Fruit fly (Drosophila melanogaster) whole organism, wandering third instar larva: ENCODE results near the gene Acp32CD.
A peak's percentile ranks its signal among the peaks of the same experiment; 100 is the strongest.

Experiments
- Abd-B ChIP-seq: fragments of >200 bp; optimal IDR thresholded peaks from 2 replicates; lab custom pipeline; 2017; ENCODE audit warnings: missing biosample characterization, missing genetic modification characterization
- CG32264 ChIP-seq: fragments of 200-800 bp; sonication (Bioruptor generic); optimal IDR thresholded peaks from 2 replicates; lab custom pipeline; 2016; ENCODE audit warnings: missing biosample characterization, missing genetic modification characterization
- CG9705 ChIP-seq: fragments of 200-800 bp; sonication (Bioruptor generic); optimal IDR thresholded peaks from 2 replicates; lab custom pipeline; 2018; ENCODE audit warnings: missing biosample characterization, mild to moderate bottlenecking, missing genetic modification characterization
- CrebA ChIP-seq: fragments of 200-800 bp; sonication (Bioruptor generic); optimal IDR thresholded peaks from 2 replicates; lab custom pipeline; 2016; ENCODE audit warnings: missing biosample characterization, mild to moderate bottlenecking, missing genetic modification characterization, borderline replicate concordance
- Dfd ChIP-seq: fragments of >200 bp; optimal IDR thresholded peaks from 2 replicates; lab custom pipeline; 2017; ENCODE audit warnings: missing biosample characterization, missing genetic modification characterization
- Dif ChIP-seq: fragments of 200-275, 200-300 bp; sonication (Bioruptor generic); optimal IDR thresholded peaks from 2 replicates; lab custom pipeline; 2018; ENCODE audit warnings: missing biosample characterization, missing genetic modification characterization; ENCODE audit not compliant: partially characterized antibody
- HLH106 ChIP-seq: fragments of 200-800 bp; optimal IDR thresholded peaks from 3 replicates; lab custom pipeline; 2019; ENCODE audit warnings: missing biosample characterization, mild to moderate bottlenecking, missing genetic modification characterization, moderate library complexity
- Hr78 ChIP-seq: fragments of >200 bp; optimal IDR thresholded peaks from 2 replicates; lab custom pipeline; 2017; ENCODE audit warnings: missing biosample characterization, missing genetic modification characterization
- Hr83 ChIP-seq: fragments of 200-300 bp; sonication (Bioruptor generic); optimal IDR thresholded peaks from 2 replicates; lab custom pipeline; 2016; ENCODE audit warnings: missing biosample characterization, mild to moderate bottlenecking, missing genetic modification characterization, moderate library complexity; ENCODE audit not compliant: poor library complexity, severe bottlenecking
- Mio ChIP-seq: sonication (Bioruptor generic); optimal IDR thresholded peaks from 2 replicates; lab custom pipeline; 2016; ENCODE audit warnings: missing biosample characterization, missing genetic modification characterization
- Myc ChIP-seq: fragments of >200 bp; optimal IDR thresholded peaks from 2 replicates; lab custom pipeline; 2017
- OdsH ChIP-seq: fragments of 200-800 bp; sonication (Bioruptor generic); optimal IDR thresholded peaks from 2 replicates; lab custom pipeline; 2016; ENCODE audit warnings: missing biosample characterization, mild to moderate bottlenecking, missing genetic modification characterization
- Sp1 ChIP-seq: fragments of 200-800 bp; sonication (Bioruptor generic); optimal IDR thresholded peaks from 3 replicates; lab custom pipeline; 2019; ENCODE audit warnings: missing biosample characterization, mild to moderate bottlenecking, missing genetic modification characterization, moderate library complexity
- Vsx2 ChIP-seq: fragments of 200-300, 225-300 bp; sonication (Bioruptor generic); optimal IDR thresholded peaks from 2 replicates; lab custom pipeline; 2018; ENCODE audit warnings: missing biosample characterization, missing genetic modification characterization; ENCODE audit not compliant: partially characterized antibody
- br ChIP-seq: fragments of 200-800 bp; sonication (Bioruptor generic); optimal IDR thresholded peaks from 2 replicates; lab custom pipeline; 2016; ENCODE audit warnings: missing biosample characterization, missing genetic modification characterization
- brk ChIP-seq: fragments of 200-800 bp; sonication (Bioruptor generic); optimal IDR thresholded peaks from 2 replicates; lab custom pipeline; 2016; ENCODE audit warnings: missing biosample characterization, mild to moderate bottlenecking, missing genetic modification characterization
- dl ChIP-seq, 2 experiments: fragments of 175-275, 200-275 bp in 1 of 2; fragments of 200-275 bp in 1 of 2; sonication (Bioruptor generic); optimal IDR thresholded peaks; lab custom pipeline; 2018; ENCODE audit warnings: mild to moderate bottlenecking in 2 of 2, missing biosample characterization in 2 of 2, missing genetic modification characterization in 2 of 2, moderate library complexity in 2 of 2; ENCODE audit not compliant: partially characterized antibody in 2 of 2, insufficient read depth in 1 of 2
- dmrt93B ChIP-seq: fragments of 200-800 bp; sonication (Bioruptor generic); optimal IDR thresholded peaks from 2 replicates; lab custom pipeline; 2018; ENCODE audit warnings: missing biosample characterization, mild to moderate bottlenecking, missing genetic modification characterization
- dsf ChIP-seq: sonication (Bioruptor generic); optimal IDR thresholded peaks from 2 replicates; lab custom pipeline; 2016; ENCODE audit warnings: missing biosample characterization, missing genetic modification characterization, borderline replicate concordance
- ey ChIP-seq: fragments of 200-800 bp; sonication (Bioruptor generic); optimal IDR thresholded peaks from 2 replicates; lab custom pipeline; 2016; ENCODE audit warnings: missing biosample characterization, missing genetic modification characterization
- foxo ChIP-seq, 2 experiments: fragments of 200-800 bp; sonication (Bioruptor generic); optimal IDR thresholded peaks; 2 replicates in 1 of 2; 3 replicates in 1 of 2; lab custom pipeline; 2016 to 2017; ENCODE audit warnings: missing biosample characterization in 2 of 2, missing genetic modification characterization in 2 of 2
- fru ChIP-seq: fragments of 200-800 bp; sonication (Bioruptor generic); optimal IDR thresholded peaks from 3 replicates; lab custom pipeline; 2016; ENCODE audit warnings: missing biosample characterization, mild to moderate bottlenecking, missing genetic modification characterization
- h ChIP-seq: fragments of 200-800 bp; sonication (Bioruptor generic); optimal IDR thresholded peaks from 3 replicates; lab custom pipeline; 2016; ENCODE audit warnings: missing biosample characterization, mild to moderate bottlenecking, missing genetic modification characterization
- jim ChIP-seq: fragments of 175-275, 200-325 bp; sonication (Bioruptor generic); optimal IDR thresholded peaks from 2 replicates; lab custom pipeline; 2016; ENCODE audit warnings: missing biosample characterization, mild to moderate bottlenecking, missing genetic modification characterization
- lola ChIP-seq: fragments of >200 bp; optimal IDR thresholded peaks from 2 replicates; lab custom pipeline; 2017; ENCODE audit warnings: missing biosample characterization, missing genetic modification characterization
- pan ChIP-seq: fragments of >200 bp; optimal IDR thresholded peaks from 2 replicates; lab custom pipeline; 2017
- psq ChIP-seq: fragments of 200-800 bp; sonication (Bioruptor generic); optimal IDR thresholded peaks from 3 replicates; lab custom pipeline; 2017; ENCODE audit warnings: missing biosample characterization, mild to moderate bottlenecking, missing genetic modification characterization, moderate library complexity
- rgr ChIP-seq: fragments of 200-800 bp; sonication (Bioruptor generic); optimal IDR thresholded peaks from 3 replicates; lab custom pipeline; 2016; ENCODE audit warnings: missing biosample characterization, mild to moderate bottlenecking, missing genetic modification characterization
- sage ChIP-seq: fragments of 200-800 bp; sonication (Bioruptor generic); optimal IDR thresholded peaks from 2 replicates; lab custom pipeline; 2016; ENCODE audit warnings: missing biosample characterization, mild to moderate bottlenecking, missing genetic modification characterization
- sv ChIP-seq: fragments of 200-800 bp; sonication (Bioruptor generic); optimal IDR thresholded peaks from 3 replicates; lab custom pipeline; 2016; ENCODE audit warnings: missing biosample characterization, missing genetic modification characterization
- tai ChIP-seq: sonication (Bioruptor generic); optimal IDR thresholded peaks from 2 replicates; lab custom pipeline; 2016; ENCODE audit warnings: missing biosample characterization, missing genetic modification characterization
- usp ChIP-seq: fragments of >200 bp; optimal IDR thresholded peaks from 2 replicates; lab custom pipeline; 2017; ENCODE audit warnings: missing biosample characterization, missing genetic modification characterization
- woc ChIP-seq: sonication (Bioruptor generic); optimal IDR thresholded peaks from 2 replicates; lab custom pipeline; 2016; ENCODE audit warnings: missing biosample characterization, mild to moderate bottlenecking, missing genetic modification characterization

The Acp32CD gene

DNA sequence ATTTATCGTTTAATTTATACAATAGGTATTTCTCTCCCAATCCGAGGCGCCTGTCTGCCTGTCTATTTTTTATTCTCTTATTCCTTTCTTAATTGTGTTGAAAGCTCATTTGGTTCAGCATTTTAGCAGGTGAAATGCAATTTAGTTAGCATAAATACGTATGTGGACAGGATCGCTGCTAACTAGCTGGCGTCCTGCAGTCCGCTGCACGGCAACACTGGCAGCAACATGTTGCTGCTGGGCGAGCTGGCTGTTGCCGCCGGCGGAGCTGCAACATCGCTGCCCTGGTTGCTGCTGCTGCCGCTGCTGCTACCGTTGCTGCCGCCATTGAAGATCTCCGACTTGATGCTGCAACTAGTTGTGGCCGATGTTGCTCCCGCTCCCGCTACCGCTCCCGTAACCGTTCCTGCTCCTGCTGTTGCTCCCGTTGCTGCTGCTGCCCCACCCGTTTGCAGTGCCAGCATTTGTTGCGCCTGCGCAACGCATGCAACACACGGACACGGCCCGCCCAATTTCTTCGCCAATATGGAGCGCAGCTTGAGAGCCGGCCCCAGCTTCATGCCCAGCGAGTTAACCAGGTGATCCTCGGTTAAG lies 1.3 kb upstream of the Acp32CD start:
- TF ChIP-seq brk = no peak
- TF ChIP-seq Sp1 (GFP tag; lab: Kevin White, UChicago) = no peak
- no peak for TF ChIP-seq tai
- TF ChIP-seq Dif = no peak
- no peak for TF ChIP-seq dl (GFP tag; optimal IDR thresholded peaks at IDR 0.05; lab: Kevin White, UChicago; ENCODE audit: insufficient read depth in 1 of 2, partially characterized antibody in 2 of 2)
- no peak for TF ChIP-seq HLH106 (tag; lab: Kevin White, UChicago)
- no peak for TF ChIP-seq sage (GFP tag; lab: Kevin White, UChicago)
- TF ChIP-seq Hr78 (GFP tag; lab: Kevin White, UChicago) = no peak
- no peak for TF ChIP-seq jim (GFP tag; lab: Kevin White, UChicago)
- TF ChIP-seq lola (GFP tag; lab: Kevin White, UChicago) = no peak
- TF ChIP-seq fru (GFP tag; lab: Kevin White, UChicago) = no peak
- no peak for TF ChIP-seq psq (GFP tag; lab: Kevin White, UChicago)
- no peak for TF ChIP-seq Abd-B (GFP tag; lab: Kevin White, UChicago)
- no peak for TF ChIP-seq CG32264 (GFP tag; lab: Kevin White, UChicago)
- TF ChIP-seq dsf = no peak
- TF ChIP-seq br = no peak
- no peak for TF ChIP-seq Vsx2 (GFP tag; lab: Kevin White, UChicago)
- TF ChIP-seq Myc (lab: Kevin White, UChicago) = no peak

DNA sequence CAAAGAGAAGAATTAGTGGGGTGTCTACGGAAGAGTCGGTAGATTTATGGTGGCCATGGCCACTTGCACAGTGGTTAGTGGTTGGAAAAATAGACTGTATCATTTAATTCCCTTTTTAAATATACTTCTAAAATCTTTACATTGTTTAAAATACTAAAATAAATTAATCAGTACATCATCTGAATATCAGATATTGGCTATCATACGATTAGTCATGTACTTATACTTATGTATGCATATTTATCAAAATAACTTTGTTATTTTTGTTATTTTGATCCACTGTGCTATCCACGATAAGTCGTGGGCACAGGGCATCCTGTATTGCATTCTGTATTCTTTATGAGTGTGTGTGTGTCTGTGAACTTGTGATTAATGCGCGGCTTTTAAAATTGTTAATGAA lies 749 bp upstream of the Acp32CD start:
- TF ChIP-seq psq (GFP tag; lab: Kevin White, UChicago) (no peak), fru (GFP tag; lab: Kevin White, UChicago) (peak; percentile 23), OdsH (GFP tag; lab: Kevin White, UChicago) (peak; percentile 49), ey (GFP tag; lab: Kevin White, UChicago) (peak; percentile 7), tai (no peak), foxo (GFP tag; optimal IDR thresholded peaks at IDR 0.05; lab: Kevin White, UChicago) (peak in 1 of 2 experiments; percentile 14), Dfd (no peak), h (GFP tag; lab: Kevin White, UChicago) (peak; percentile 1), pan (lab: Kevin White, UChicago) (no peak), Mio (GFP tag; lab: Kevin White, UChicago) (no peak), CG9705 (GFP tag; lab: Kevin White, UChicago) (no peak), HLH106 (tag; lab: Kevin White, UChicago) (peak; percentile 39), Sp1 (GFP tag; lab: Kevin White, UChicago) (peak; percentile 16), rgr (GFP tag; lab: Kevin White, UChicago) (peak; percentile 1), Myc (lab: Kevin White, UChicago) (no peak), CrebA (no peak)

DNA sequence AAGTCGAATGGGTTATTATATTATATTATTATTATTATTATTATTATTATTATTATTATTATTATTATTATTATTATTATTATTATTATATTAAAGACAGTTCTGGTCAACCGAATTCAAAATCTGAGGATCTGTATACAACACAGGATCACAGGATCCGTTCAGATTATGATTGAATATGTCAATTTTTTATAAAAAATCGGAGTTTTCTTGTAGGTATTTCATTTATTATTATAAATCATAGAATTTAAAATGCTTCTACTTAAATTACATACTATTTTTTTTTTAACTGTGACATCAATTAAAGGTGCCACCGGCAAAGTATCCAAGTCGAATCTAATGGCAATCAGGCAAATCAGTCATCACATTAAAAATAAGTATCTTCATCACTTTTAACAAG lies 1.3 kb downstream of the Acp32CD start, which contains the start of gene CG14913:
TSS of gene CG14913 (plus strand) at position 301 of the 400 bp plus-strand sequence.
- TF ChIP-seq usp (GFP tag; lab: Kevin White, UChicago) = no peak
- TF ChIP-seq brk = no peak
- no peak for TF ChIP-seq rgr (GFP tag; lab: Kevin White, UChicago)
- TF ChIP-seq HLH106 (tag; lab: Kevin White, UChicago) = no peak

DNA sequence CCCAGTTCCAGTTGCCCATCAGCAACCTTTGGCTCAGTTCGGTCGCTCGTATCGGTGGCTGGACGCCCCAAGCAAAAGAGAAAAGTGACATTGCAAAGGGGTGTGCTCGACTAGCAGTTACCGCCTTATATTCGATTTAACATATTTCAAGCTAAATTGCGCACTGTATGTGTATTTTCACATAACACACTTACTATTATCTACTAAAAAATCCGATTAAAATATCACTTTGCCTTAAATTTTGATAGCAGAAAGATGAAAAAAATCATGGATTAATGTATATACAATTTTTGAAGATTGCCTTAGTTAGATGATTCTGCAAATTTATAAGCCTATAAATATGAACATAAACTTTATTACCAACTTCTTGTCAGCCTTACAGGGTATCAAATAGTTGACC lies 6.2 kb downstream of the Acp32CD start:
- TF ChIP-seq Sp1 (GFP tag; lab: Kevin White, UChicago) (no peak), fru (GFP tag; lab: Kevin White, UChicago) (peak; percentile 25), ey (GFP tag; lab: Kevin White, UChicago) (peak; percentile 1), Hr83 (no peak), usp (GFP tag; lab: Kevin White, UChicago) (no peak), OdsH (GFP tag; lab: Kevin White, UChicago) (peak; percentile 41), psq (GFP tag; lab: Kevin White, UChicago) (peak; percentile 29), Abd-B (GFP tag; lab: Kevin White, UChicago) (no peak), Myc (lab: Kevin White, UChicago) (no peak), h (GFP tag; lab: Kevin White, UChicago) (peak; percentile 24), sv (GFP tag; lab: Kevin White, UChicago) (no peak), foxo (GFP tag; optimal IDR thresholded peaks at IDR 0.05; lab: Kevin White, UChicago) (peak in 1 of 2 experiments; percentile 31), dmrt93B (GFP tag; lab: Kevin White, UChicago) (peak; percentile 16), rgr (GFP tag; lab: Kevin White, UChicago) (no peak), Mio (GFP tag; lab: Kevin White, UChicago) (no peak), woc (GFP tag; lab: Kevin White, UChicago) (peak; percentile 66), lola (GFP tag; lab: Kevin White, UChicago) (no peak), dsf (no peak), jim (GFP tag; lab: Kevin White, UChicago) (no peak), CrebA (no peak)
